Fruit fly (Drosophila melanogaster) whole organism, embryonic: ENCODE measurements around the gene CG5639.

Source experiments
- Adf1 ChIP-seq: fragments of 200-800 bp; sonication (Bioruptor generic); IDR thresholded peaks from 2 replicates; pipeline ENCODE4 v1.3.6; 2022; ENCODE audit warnings: missing biosample characterization, missing genetic modification characterization
- Atf-2 ChIP-seq: fragments of 200-800 bp; sonication (Bioruptor generic); optimal IDR thresholded peaks from 2 replicates; lab custom pipeline; 2016; ENCODE audit warnings: missing biosample characterization, missing genetic modification characterization
- Bgb ChIP-seq: fragments of 200-800 bp; sonication (Bioruptor generic); IDR thresholded peaks from 2 replicates; pipeline ENCODE4 v1.3.6; 2022; ENCODE audit warnings: missing biosample characterization, missing genetic modification characterization; ENCODE audit not compliant: partially characterized antibody
- CG11456 ChIP-seq: fragments of 200-800 bp; sonication (Bioruptor generic); IDR thresholded peaks from 3 replicates; pipeline ENCODE4 v1.3.6; 2022; ENCODE audit warnings: missing biosample characterization, missing genetic modification characterization
- CG12155 ChIP-seq: fragments of 200-800 bp; sonication (Bioruptor generic); optimal IDR thresholded peaks from 3 replicates; lab custom pipeline; 2016; ENCODE audit warnings: missing biosample characterization, missing genetic modification characterization
- CG15073 ChIP-seq: fragments of 200-800 bp; sonication (Bioruptor generic); optimal IDR thresholded peaks from 2 replicates; lab custom pipeline; 2016; ENCODE audit warnings: missing biosample characterization, missing genetic modification characterization
- CG16779 ChIP-seq: fragments of 200-800 bp; sonication (Bioruptor generic); IDR thresholded peaks from 2 replicates; pipeline ENCODE4 v1.3.6; 2022; ENCODE audit warnings: missing biosample characterization, missing genetic modification characterization
- CG18011 ChIP-seq: fragments of 200-800 bp; sonication (Bioruptor generic); optimal IDR thresholded peaks from 2 replicates; lab custom pipeline; 2017; ENCODE audit warnings: missing biosample characterization, missing genetic modification characterization, mild to moderate bottlenecking, moderate library complexity, missing genotype
- CG1832 ChIP-seq: fragments of 200-800 bp; sonication (Bioruptor generic); optimal IDR thresholded peaks from 2 replicates; lab custom pipeline; 2017; ENCODE audit warnings: missing biosample characterization, mild to moderate bottlenecking, missing genetic modification characterization, inconsistent platforms
- CG2199 ChIP-seq: fragments of 200-800 bp; sonication (Bioruptor generic); IDR thresholded peaks from 3 replicates; pipeline ENCODE4 v1.3.6; 2022; ENCODE audit warnings: missing biosample characterization, missing genetic modification characterization
- CG34376 ChIP-seq: fragments of 200-800 bp; sonication (Bioruptor generic); optimal IDR thresholded peaks from 2 replicates; lab custom pipeline; 2018; ENCODE audit warnings: missing biosample characterization, mild to moderate bottlenecking, missing genetic modification characterization
- CG4424 ChIP-seq: fragments of 200-800 bp; sonication (Bioruptor generic); optimal IDR thresholded peaks from 3 replicates; lab custom pipeline; 2016; ENCODE audit warnings: missing biosample characterization, missing genetic modification characterization
- CG6175 ChIP-seq: fragments of 200-800 bp; sonication (Bioruptor generic); IDR thresholded peaks from 3 replicates; pipeline ENCODE4 v1.3.6; 2022; ENCODE audit warnings: missing biosample characterization, missing genetic modification characterization
- CG6654 ChIP-seq: fragments of 200-800 bp; sonication (Bioruptor generic); optimal IDR thresholded peaks from 2 replicates; lab custom pipeline; 2017; ENCODE audit warnings: missing biosample characterization, mild to moderate bottlenecking, missing genetic modification characterization
- CG6791 ChIP-seq: fragments of 200-800 bp; sonication (Bioruptor generic); IDR thresholded peaks from 3 replicates; pipeline ENCODE4 v1.3.6; 2022; ENCODE audit warnings: missing biosample characterization, missing genetic modification characterization; ENCODE audit not compliant: partially characterized antibody
- CG7839 ChIP-seq: fragments of 200-800 bp; sonication (Bioruptor generic); optimal IDR thresholded peaks from 3 replicates; lab custom pipeline; 2018; ENCODE audit warnings: missing biosample characterization, mild to moderate bottlenecking, missing genetic modification characterization, moderate library complexity
- CG8765 ChIP-seq: fragments of 200-800 bp; sonication (Bioruptor generic); IDR thresholded peaks from 2 replicates; pipeline ENCODE4 v1.3.6; 2022; ENCODE audit warnings: missing biosample characterization, missing genetic modification characterization
- CTCF ChIP-seq: fragments of 200-800 bp; sonication (Bioruptor generic); optimal IDR thresholded peaks from 2 replicates; lab custom pipeline; 2017; ENCODE audit warnings: missing biosample characterization, mild to moderate bottlenecking, missing genetic modification characterization, moderate library complexity
- Doc3 ChIP-seq: fragments of 200-800 bp; sonication (Bioruptor generic); IDR thresholded peaks from 3 replicates; pipeline ENCODE4 v1.3.6; 2022; ENCODE audit warnings: missing biosample characterization, missing genetic modification characterization; ENCODE audit not compliant: partially characterized antibody
- Dp ChIP-seq: fragments of 200-800 bp; sonication (Bioruptor generic); optimal IDR thresholded peaks from 2 replicates; lab custom pipeline; 2018; ENCODE audit warnings: missing biosample characterization, mild to moderate bottlenecking, missing genetic modification characterization, moderate library complexity
- Drgx ChIP-seq: fragments of 200-800 bp; sonication (Bioruptor generic); IDR thresholded peaks from 2 replicates; pipeline ENCODE4 v1.3.6; 2022; ENCODE audit warnings: missing biosample characterization, missing genetic modification characterization
- E2f2 ChIP-seq: fragments of 200-800 bp; sonication (Bioruptor generic); IDR thresholded peaks from 2 replicates; pipeline ENCODE4 v1.3.6; 2022; ENCODE audit warnings: missing biosample characterization, missing genetic modification characterization
- Ets65A ChIP-seq: fragments of 200-800 bp; sonication (Bioruptor generic); peaks from one replicate; lab custom pipeline; 2016; ENCODE audit warnings: missing biosample characterization, missing genetic modification characterization
- H15 ChIP-seq: fragments of 200-800 bp; sonication (Bioruptor generic); IDR thresholded peaks from 3 replicates; pipeline ENCODE4 v1.3.6; 2022; ENCODE audit warnings: missing biosample characterization, missing genetic modification characterization
- MBD-R2 ChIP-seq: fragments of 200-800 bp; sonication (Bioruptor generic); IDR thresholded peaks from 2 replicates; pipeline ENCODE4 v1.3.6; 2022; ENCODE audit warnings: missing biosample characterization, missing genetic modification characterization
- MESR4 ChIP-seq: fragments of 200-800 bp; sonication (Bioruptor generic); optimal IDR thresholded peaks from 2 replicates; lab custom pipeline; 2018; ENCODE audit warnings: missing biosample characterization, mild to moderate bottlenecking, missing genetic modification characterization, moderate library complexity
- Mad ChIP-seq: fragments of 200-800 bp; sonication (Bioruptor generic); optimal IDR thresholded peaks from 2 replicates; lab custom pipeline; 2016; ENCODE audit warnings: missing biosample characterization, missing genetic modification characterization
- Myb ChIP-seq: fragments of 200-800 bp; sonication (Bioruptor generic); optimal IDR thresholded peaks from 2 replicates; lab custom pipeline; 2016; ENCODE audit warnings: missing biosample characterization, missing genetic modification characterization
- Nf-YA ChIP-seq: fragments of 200-800 bp; sonication (Bioruptor generic); IDR thresholded peaks from 2 replicates; pipeline ENCODE4 v1.3.6; 2022; ENCODE audit warnings: missing biosample characterization, missing genetic modification characterization
- bcd ChIP-seq: fragments of 200-800 bp; sonication (Bioruptor generic); optimal IDR thresholded peaks from 2 replicates; lab custom pipeline; 2017; ENCODE audit warnings: missing biosample characterization, mild to moderate bottlenecking, missing genetic modification characterization
- chinmo ChIP-seq: fragments of 200-800 bp; sonication (Bioruptor generic); IDR thresholded peaks from 4 replicates; pipeline ENCODE4 v1.3.6; 2022; ENCODE audit warnings: missing biosample characterization, missing genetic modification characterization; ENCODE audit not compliant: partially characterized antibody
- ci ChIP-seq: fragments of 200-800 bp; sonication (Bioruptor generic); IDR thresholded peaks from 3 replicates; pipeline ENCODE4 v1.3.6; 2022; ENCODE audit warnings: missing biosample characterization, missing genetic modification characterization
- fd3F ChIP-seq: fragments of 200-800 bp; sonication (Bioruptor generic); optimal IDR thresholded peaks from 2 replicates; lab custom pipeline; 2018; ENCODE audit warnings: missing biosample characterization, mild to moderate bottlenecking, missing genetic modification characterization, moderate library complexity
- gem ChIP-seq: fragments of 200-800 bp; sonication (Bioruptor generic); optimal IDR thresholded peaks from 2 replicates; lab custom pipeline; 2019; ENCODE audit warnings: missing biosample characterization, mild to moderate bottlenecking, missing genetic modification characterization, moderate library complexity
- hb ChIP-seq: fragments of 200-800 bp; sonication (Bioruptor generic); IDR thresholded peaks from 3 replicates; pipeline ENCODE4 v1.3.6; 2022; ENCODE audit warnings: missing biosample characterization, missing genetic modification characterization; ENCODE audit not compliant: partially characterized antibody
- hth ChIP-seq: fragments of >200 bp; optimal IDR thresholded peaks from 2 replicates; lab custom pipeline; 2017; ENCODE audit warnings: inconsistent platforms
- ken ChIP-seq: fragments of 200-800 bp; sonication (Bioruptor generic); IDR thresholded peaks from 3 replicates; pipeline ENCODE4 v1.3.6; 2022; ENCODE audit warnings: missing biosample characterization, missing genetic modification characterization
- nerfin-2 ChIP-seq: fragments of 200-800 bp; sonication (Bioruptor generic); IDR thresholded peaks from 2 replicates; pipeline ENCODE4 v1.3.6; 2022; ENCODE audit warnings: missing biosample characterization, missing genetic modification characterization; ENCODE audit not compliant: partially characterized antibody
- pzg ChIP-seq: fragments of 200-800 bp; sonication (Bioruptor generic); optimal IDR thresholded peaks from 3 replicates; lab custom pipeline; 2018; ENCODE audit warnings: missing biosample characterization, mild to moderate bottlenecking, missing genetic modification characterization, moderate library complexity
- sug ChIP-seq: fragments of 200-800 bp; optimal IDR thresholded peaks from 2 replicates; lab custom pipeline; 2019; ENCODE audit warnings: missing biosample characterization, mild to moderate bottlenecking, missing genetic modification characterization, moderate library complexity

Gene CG5639

dm6 chr3R:27568545-27568944, 27.4 kb downstream of the CG5639 start (continued):
- TF ChIP-seq MESR4 (GFP tag; lab: Kevin White, UChicago) (no peak), CG34376 (peak; percentile 42), CG16779 (GFP tag; lab: Robert Waterston, UW) (no peak), fd3F (no peak), ci (GFP tag; lab: Robert Waterston, UW) (0 out of 3 replicates have a peak, but pooled peaks have one; percentile 21), CG15073 (GFP tag; lab: Kevin White, UChicago) (no peak), hb (GFP tag; lab: Robert Waterston, UW) (no peak), Atf-2 (GFP tag; lab: Kevin White, UChicago) (no peak), CG12155 (no peak), Mad (GFP tag; lab: Kevin White, UChicago) (no peak), CG1832 (GFP tag; lab: Kevin White, UChicago) (no peak), gem (tag; lab: Kevin White, UChicago) (no peak), hth (no peak), sug (tag; lab: Kevin White, UChicago) (peak; percentile 41), CG8765 (GFP tag; lab: Robert Waterston, UW) (no peak), bcd (no peak)

DNA sequence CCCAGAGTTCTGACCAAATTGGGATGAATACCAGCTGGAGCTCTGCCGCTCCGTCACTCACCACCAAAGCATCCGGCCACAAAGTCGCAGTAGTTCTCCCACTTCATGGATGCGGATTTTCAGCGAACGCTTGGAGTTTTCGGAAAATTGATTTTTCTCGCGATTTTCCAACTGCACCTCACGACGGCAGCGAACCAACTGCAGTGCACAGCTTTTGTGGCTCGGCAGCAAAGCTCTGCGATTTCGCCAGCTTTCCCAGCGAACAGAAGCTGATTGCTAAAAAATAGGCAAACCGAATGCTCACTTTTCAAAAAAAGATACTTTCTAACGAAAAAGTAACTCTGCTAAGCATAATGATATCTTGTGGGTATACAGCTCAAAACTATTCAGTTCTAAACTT, 34.8 kb downstream of the CG5639 start, which contains the start of gene CG5646:
TSS of gene CG5646 (minus strand) at position 206 of the 400 bp plus-strand sequence.
- TF ChIP-seq pzg (GFP tag; lab: Kevin White, UChicago) (peak; percentile 14), chinmo (0 out of 4 replicates have a peak, but pooled peaks have one; percentile 45), CG2199 (GFP tag; lab: Robert Waterston, UW) (0 out of 3 replicates have a peak, but pooled peaks have one; percentile 39), Drgx (peak; percentile 57), ken (0 out of 3 replicates have a peak, but pooled peaks have one; percentile 27), Doc3 (GFP tag; lab: Robert Waterston, UW) (no peak), CG18011 (GFP tag; lab: Kevin White, UChicago) (peak; percentile 96), CG11456 (GFP tag; lab: Robert Waterston, UW) (0 out of 3 replicates have a peak, but pooled peaks have one; percentile 32), Bgb (GFP tag; lab: Robert Waterston, UW) (peak; percentile 9; the same call in 1 of the 2 replicates), Dp (peak; percentile 72), Ets65A (peak; percentile 42), Nf-YA (GFP tag; lab: Robert Waterston, UW) (0 out of 2 replicates have a peak, but pooled peaks have one; percentile 13), CTCF (GFP tag; lab: Kevin White, UChicago) (peak; percentile 9), CG4424 (GFP tag; lab: Kevin White, UChicago) (no peak), MBD-R2 (peak; percentile 32; the same call in 1 of the 2 replicates), H15 (GFP tag; lab: Robert Waterston, UW) (0 out of 3 replicates have a peak, but pooled peaks have one; percentile 9), Adf1 (peak; percentile 24; the same call in 1 of the 2 replicates), CG6791 (no peak), E2f2 (peak; percentile 86), CG6654 (GFP tag; lab: Kevin White, UChicago) (no peak), Myb (GFP tag; lab: Kevin White, UChicago) (peak; percentile 63), CG7839 (tag; lab: Kevin White, UChicago) (no peak), nerfin-2 (GFP tag; lab: Robert Waterston, UW) (peak; percentile 20; the same call in 1 of the 2 replicates), CG6175 (GFP tag; lab: Robert Waterston, UW) (no peak)
